Fruit fly (Drosophila melanogaster): ENCODE measurements around the gene CG46307.
A peak's percentile ranks its signal among the peaks of the same experiment; 100 is the strongest.

Gene CG46307

DNA sequence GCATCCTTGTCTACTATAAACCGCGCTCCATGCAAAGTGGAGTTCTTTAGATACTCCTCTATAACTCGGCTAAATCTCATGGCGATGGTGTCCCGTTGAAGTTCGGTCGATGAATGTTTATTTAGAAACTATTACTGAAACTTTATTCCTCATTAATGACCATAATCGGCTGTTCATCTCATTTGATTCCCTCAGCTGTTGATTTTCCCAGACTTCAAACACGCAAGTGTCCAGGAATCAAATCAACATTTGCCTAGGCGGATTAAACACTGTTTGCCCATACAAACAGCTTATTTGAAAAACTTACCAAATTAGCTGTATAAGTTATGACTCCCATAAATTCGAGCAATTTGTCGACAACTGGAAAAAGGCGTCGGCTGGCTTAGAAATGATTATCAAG, 15.7 kb upstream of the CG46307 start, which contains the start of gene ppk13:
TSS of gene ppk13 (minus strand) at position 101 of the 400 bp plus-strand sequence.
- no peak for TF ChIP-seq brk (GFP tag; optimal IDR thresholded peaks at IDR 0.05)
- no peak for TF ChIP-seq Dif (GFP tag; optimal IDR thresholded peaks at IDR 0.05; ENCODE audit: partially characterized antibody)
- TF ChIP-seq lola (GFP tag; optimal IDR thresholded peaks at IDR 0.05): no peak
- TF ChIP-seq dsf (GFP tag; optimal IDR thresholded peaks at IDR 0.05; ENCODE audit: borderline replicate concordance): no peak
- no peak for TF ChIP-seq usp (GFP tag; optimal IDR thresholded peaks at IDR 0.05)
- TF ChIP-seq Sp1 (GFP tag; optimal IDR thresholded peaks at IDR 0.05): no peak
- TF ChIP-seq Hnf4 (GFP tag; optimal IDR thresholded peaks at IDR 0.05): no peak
- no peak for TF ChIP-seq OdsH (GFP tag; optimal IDR thresholded peaks at IDR 0.05)
- TF ChIP-seq woc (GFP tag; optimal IDR thresholded peaks at IDR 0.05): no peak

DNA sequence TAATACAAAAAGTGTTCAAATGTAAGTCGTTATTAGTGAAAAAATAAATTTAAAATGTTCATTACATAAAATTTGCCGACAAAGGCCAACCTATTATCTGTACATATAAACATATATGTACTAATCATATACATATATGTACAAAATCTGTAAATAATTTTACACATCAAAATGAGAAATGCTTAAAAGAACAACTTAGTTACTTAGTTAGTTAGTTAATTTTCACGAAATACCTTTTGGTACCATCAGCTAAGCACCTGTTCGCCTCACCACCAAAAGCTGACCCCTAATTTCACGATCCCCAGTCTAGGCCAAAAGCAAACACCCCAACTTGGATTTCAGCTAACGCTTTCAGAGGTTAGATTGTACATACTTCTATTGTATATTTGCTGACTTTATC, 15.3 kb upstream of the CG46307 start, which contains the start of gene CG9259:
TSS of gene CG9259 (plus strand) at position 301 of the 400 bp plus-strand sequence.
- no peak for TF ChIP-seq Hr83 (GFP tag; optimal IDR thresholded peaks at IDR 0.05; ENCODE audit: poor library complexity, severe bottlenecking)
- no peak for TF ChIP-seq h (GFP tag; optimal IDR thresholded peaks at IDR 0.05)
- TF ChIP-seq lola (GFP tag; optimal IDR thresholded peaks at IDR 0.05): no peak
- no peak for TF ChIP-seq tai (GFP tag; optimal IDR thresholded peaks at IDR 0.05)
- no peak for TF ChIP-seq br (GFP tag; optimal IDR thresholded peaks at IDR 0.05)

- TF ChIP-seq woc (GFP tag; optimal IDR thresholded peaks at IDR 0.05): no peak
- TF ChIP-seq Hr83 (GFP tag; optimal IDR thresholded peaks at IDR 0.05; ENCODE audit: poor library complexity, severe bottlenecking): no peak
Measured at dm6 chr2L:21090958-21091357, 13.4 kb upstream of the CG46307 start, which contains the start of gene CG14397. Gene CG14397, plus strand, starts transcription at chr2L:21091227.

DNA sequence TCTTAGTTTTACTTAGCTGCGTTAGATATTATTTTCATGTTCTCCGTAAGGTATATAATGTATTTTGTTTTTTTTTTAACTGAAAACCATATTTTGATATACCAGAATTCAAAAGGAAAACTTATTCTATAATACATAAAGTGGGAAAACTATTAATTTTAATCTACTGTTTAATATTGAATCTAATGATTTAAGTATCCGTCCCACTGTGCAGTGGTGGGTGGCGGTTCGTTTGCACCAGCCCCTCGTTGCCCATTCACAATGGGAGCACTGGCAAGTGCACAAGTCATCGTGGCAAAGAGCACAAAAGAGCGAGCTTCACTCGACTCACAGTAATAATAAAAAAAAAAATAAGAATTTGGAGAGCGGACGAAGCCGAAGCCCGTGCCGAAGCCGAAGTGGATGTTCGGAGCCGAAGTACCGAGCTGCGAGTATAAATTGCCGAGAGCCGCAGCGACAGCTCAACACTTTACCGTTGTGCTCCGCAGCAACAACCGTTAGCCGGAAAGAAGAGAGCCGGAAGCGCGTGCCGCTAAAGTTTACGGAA, 7.8 kb upstream of the CG46307 start, which contains the start of gene CG34136:
TSS of gene CG34136 (plus strand) at position 475 of the 547 bp plus-strand sequence.
- TF ChIP-seq h (GFP tag; optimal IDR thresholded peaks at IDR 0.05) (peak; percentile 22), Jra (GFP tag; optimal IDR thresholded peaks at IDR 0.05) (no peak), Sp1 (GFP tag; optimal IDR thresholded peaks at IDR 0.05) (no peak), usp (GFP tag; optimal IDR thresholded peaks at IDR 0.05) (no peak), OdsH (GFP tag; optimal IDR thresholded peaks at IDR 0.05) (no peak), Rel (GFP tag; optimal IDR thresholded peaks at IDR 0.05) (peak; percentile 15), Rel (tag; optimal IDR thresholded peaks at IDR 0.05) (no peak), psq (GFP tag; optimal IDR thresholded peaks at IDR 0.05) (no peak), N (GFP tag; optimal IDR thresholded peaks at IDR 0.05) (no peak), sage (GFP tag; optimal IDR thresholded peaks at IDR 0.05) (no peak), Hr83 (GFP tag; optimal IDR thresholded peaks at IDR 0.05; ENCODE audit: poor library complexity, severe bottlenecking) (no peak), pan (optimal IDR thresholded peaks at IDR 0.05) (no peak), Vsx2 (GFP tag; optimal IDR thresholded peaks at IDR 0.05; ENCODE audit: partially characterized antibody) (no peak), CrebA (GFP tag; optimal IDR thresholded peaks at IDR 0.05; ENCODE audit: borderline replicate concordance) (peak; percentile 68), GATAd (GFP tag; optimal IDR thresholded peaks at IDR 0.05) (no peak), CG9705 (GFP tag; optimal IDR thresholded peaks at IDR 0.05) (no peak), tai (GFP tag; optimal IDR thresholded peaks at IDR 0.05) (peak; percentile 36), Dfd (GFP tag; optimal IDR thresholded peaks at IDR 0.05) (no peak), dsf (GFP tag; optimal IDR thresholded peaks at IDR 0.05; ENCODE audit: borderline replicate concordance) (no peak), Mio (GFP tag; optimal IDR thresholded peaks at IDR 0.05) (no peak), jim (GFP tag; optimal IDR thresholded peaks at IDR 0.05) (no peak), sv (GFP tag; optimal IDR thresholded peaks at IDR 0.05) (no peak), woc (GFP tag; optimal IDR thresholded peaks at IDR 0.05) (no peak), Hr78 (GFP tag; optimal IDR thresholded peaks at IDR 0.05) (no peak), Abd-B (GFP tag; optimal IDR thresholded peaks at IDR 0.05) (no peak), lola (GFP tag; optimal IDR thresholded peaks at IDR 0.05) (no peak), Hnf4 (GFP tag; optimal IDR thresholded peaks at IDR 0.05) (no peak), dmrt93B (GFP tag; optimal IDR thresholded peaks at IDR 0.05) (no peak), ey (GFP tag; optimal IDR thresholded peaks at IDR 0.05) (no peak), Myc (optimal IDR thresholded peaks at IDR 0.05) (no peak), foxo (GFP tag; optimal IDR thresholded peaks at IDR 0.05) (peak in 1 of 2 experiments; percentile 14), CG32264 (GFP tag; optimal IDR thresholded peaks at IDR 0.05) (no peak), Dif (GFP tag; optimal IDR thresholded peaks at IDR 0.05; ENCODE audit: partially characterized antibody) (peak; percentile 18), rgr (GFP tag; optimal IDR thresholded peaks at IDR 0.05) (no peak), HLH106 (tag; optimal IDR thresholded peaks at IDR 0.05) (no peak), br (GFP tag; optimal IDR thresholded peaks at IDR 0.05) (no peak), fru (GFP tag; optimal IDR thresholded peaks at IDR 0.05) (peak; percentile 74), brk (GFP tag; optimal IDR thresholded peaks at IDR 0.05) (no peak), dl (GFP tag; optimal IDR thresholded peaks at IDR 0.05; ENCODE audit: insufficient read depth in 1 of 2, partially characterized antibody in 2 of 2) (peak in 1 of 2 experiments; percentile 52)
